Worm (Caenorhabditis elegans): Measurements from ENCODE around the gene C46H3.2.

DNA sequence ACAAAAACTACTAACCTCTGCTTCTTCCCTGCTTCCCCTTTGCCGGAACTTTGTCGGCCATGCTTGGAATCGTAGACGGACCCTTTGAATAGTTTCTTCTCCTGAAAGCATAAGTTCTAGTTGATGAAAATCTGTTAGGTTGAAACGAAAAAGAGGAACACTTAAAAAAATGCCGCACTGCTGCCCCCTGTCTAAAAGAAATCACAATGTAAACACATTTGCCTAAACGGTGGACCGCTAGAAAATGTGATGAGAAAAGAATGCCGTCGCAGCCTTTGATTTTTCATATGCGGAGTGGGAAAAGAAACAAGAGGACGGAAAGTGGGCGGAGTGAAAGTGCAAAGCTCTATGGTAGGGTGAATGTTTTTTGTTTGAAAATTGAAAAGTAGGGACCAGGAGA lies 24.5 kb downstream of the C46H3.2 start, which contains the start of gene T13G4.7:
- TF ChIP-seq cebp-1 (GFP tag; IDR thresholded peaks at IDR 0.05) (no peak), cebp-1 (tag; optimal IDR thresholded peaks at IDR 0.05) (no peak), T07F8.4 (tag; optimal IDR thresholded peaks at IDR 0.05) (no peak), F10E7.11 (tag; optimal IDR thresholded peaks at IDR 0.05) (no peak), hlh-26 (GFP tag; conservative IDR thresholded peaks at IDR 0.05) (no peak), F37B4.10 (GFP tag; IDR thresholded peaks at IDR 0.05) (no peak)

Data from whole organism, young adult.